Fruit fly (Drosophila melanogaster): Measurements from ENCODE around the gene CG17600.

dm6 chrX:22480612-22481011 is 34.4 kb upstream of the CG17600 start:
- no peak for TF ChIP-seq CG5245 (GFP tag; optimal IDR thresholded peaks at IDR 0.05)
- no peak for TF ChIP-seq CG10959 (GFP tag; IDR thresholded peaks at IDR 0.05)
- TF ChIP-seq CG4328 (GFP tag; optimal IDR thresholded peaks at IDR 0.05): no peak
- TF ChIP-seq CG8944 (GFP tag; optimal IDR thresholded peaks at IDR 0.05): no peak
- TF ChIP-seq ci (GFP tag; IDR thresholded peaks at IDR 0.05): no peak
- TF ChIP-seq Sox102F (GFP tag; optimal IDR thresholded peaks at IDR 0.05): no peak
- TF ChIP-seq CrebB (tag; optimal IDR thresholded peaks at IDR 0.05): no peak
- no peak for TF ChIP-seq CG18764 (GFP tag; optimal IDR thresholded peaks at IDR 0.05)
- no peak for TF ChIP-seq prd (optimal IDR thresholded peaks at IDR 0.05)
- TF ChIP-seq prd (GFP tag; IDR thresholded peaks at IDR 0.05): no peak
- no peak for TF ChIP-seq sens-2 (GFP tag; IDR thresholded peaks at IDR 0.05)
- TF ChIP-seq CG7745 (tag; optimal IDR thresholded peaks at IDR 0.05): no peak
- no peak for TF ChIP-seq CG11723 (GFP tag; optimal IDR thresholded peaks at IDR 0.05)

Data from whole organism, embryonic.